Fruit fly (Drosophila melanogaster) Kc167 (cell line): ENCODE results near the gene CG1907.

Source experiments
- Myc ChIP-seq: fragments of >200 bp; optimal IDR thresholded peaks from 2 replicates; lab custom pipeline; 2017; ENCODE audit warnings: missing external identifiers
- h ChIP-seq: fragments of >200 bp; optimal IDR thresholded peaks from 3 replicates; lab custom pipeline; 2018; ENCODE audit warnings: missing external identifiers
- insv ChIP-seq: fragments of >200 bp; optimal IDR thresholded peaks from 3 replicates; lab custom pipeline; 2018; ENCODE audit warnings: missing external identifiers
- psq ChIP-seq: fragments of >200 bp; optimal IDR thresholded peaks from 2 replicates; lab custom pipeline; 2017; ENCODE audit warnings: missing external identifiers

DNA sequence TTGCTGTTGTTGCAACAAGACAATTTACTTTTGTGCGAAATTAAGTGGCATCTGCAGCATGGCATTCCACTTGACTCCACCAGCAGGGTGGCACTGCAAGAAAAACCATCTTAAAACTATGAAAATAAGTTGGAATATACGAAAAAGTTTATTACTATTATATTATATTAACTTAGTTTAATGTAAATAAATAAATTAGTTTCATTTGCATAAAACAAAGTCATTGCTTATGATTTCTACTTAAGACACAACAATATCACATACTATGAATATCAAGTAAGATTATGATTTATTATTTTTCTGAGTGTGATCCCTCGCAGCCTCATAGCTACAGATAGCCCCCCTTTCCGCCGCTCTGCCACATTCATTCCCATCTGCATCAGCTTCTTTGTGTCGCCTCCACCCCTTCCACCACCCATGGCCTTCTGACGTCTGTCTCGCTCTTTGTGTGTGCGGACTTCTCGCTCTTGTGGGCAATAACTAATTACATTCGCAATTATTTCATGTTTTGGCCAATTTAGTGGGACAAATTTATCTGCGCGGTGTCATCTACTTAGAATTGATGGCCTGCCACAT, 48.5 kb upstream of the CG1907 start:
- no peak for TF ChIP-seq psq (lab: Kevin White, UChicago)
- no peak for TF ChIP-seq Myc (lab: Kevin White, UChicago)
- TF ChIP-seq h (lab: Kevin White, UChicago): no peak
- TF ChIP-seq insv (lab: Kevin White, UChicago): no peak
